Worm (Caenorhabditis elegans) whole organism, L2 larva: ENCODE results near the gene ctf-18.

Experiments
- C34F6.9 ChIP-seq: fragments of 150-350 bp; optimal IDR thresholded peaks from 2 replicates; lab custom pipeline; 2014; ENCODE audit warnings: missing biosample characterization, missing genetic modification characterization
- F13H6.1 ChIP-seq: sonication (generic microtip); optimal IDR thresholded peaks from 2 replicates; lab custom pipeline; 2016; ENCODE audit warnings: missing genetic modification characterization, missing compliant biosample characterization
- R02D3.7 ChIP-seq: fragments of 150-350 bp; optimal IDR thresholded peaks from 2 replicates; lab custom pipeline; 2014; ENCODE audit warnings: missing biosample characterization, missing genetic modification characterization
- Y55F3AM.14 ChIP-seq: fragments of 200-800 bp; sonication (Bioruptor generic); optimal IDR thresholded peaks from 2 replicates; lab custom pipeline; 2018; ENCODE audit warnings: mild to moderate bottlenecking, missing genetic modification characterization, missing compliant biosample characterization
- ZK546.5 ChIP-seq: sonication (generic microtip); optimal IDR thresholded peaks from 2 replicates; lab custom pipeline; 2017; ENCODE audit warnings: missing biosample characterization, missing genetic modification characterization
- alr-1 ChIP-seq: fragments of 150-350 bp; optimal IDR thresholded peaks from 2 replicates; lab custom pipeline; 2014; ENCODE audit warnings: missing biosample characterization, missing genetic modification characterization
- aly-2 ChIP-seq: fragments of 150-350 bp; optimal IDR thresholded peaks from 2 replicates; lab custom pipeline; 2014; ENCODE audit warnings: missing biosample characterization, missing genetic modification characterization
- blmp-1 ChIP-seq: sonication (generic microtip); optimal IDR thresholded peaks from 2 replicates; lab custom pipeline; 2017; ENCODE audit warnings: missing genetic modification characterization, mild to moderate bottlenecking, missing compliant biosample characterization, antibody characterized with exemption, moderate library complexity; ENCODE audit not compliant: insufficient read depth
- ceh-16 ChIP-seq: fragments of 150-350 bp; optimal IDR thresholded peaks from 2 replicates; lab custom pipeline; 2014; ENCODE audit warnings: missing biosample characterization, missing genetic modification characterization
- ceh-82 ChIP-seq: fragments of 150-350 bp; optimal IDR thresholded peaks from 2 replicates; lab custom pipeline; 2014; ENCODE audit warnings: missing biosample characterization, missing genetic modification characterization
- crh-2 ChIP-seq: sonication (generic microtip); optimal IDR thresholded peaks from 2 replicates; lab custom pipeline; 2017; ENCODE audit warnings: missing biosample characterization, missing genetic modification characterization
- dmd-4 ChIP-seq: sonication (generic microtip); optimal IDR thresholded peaks from 2 replicates; lab custom pipeline; 2017; ENCODE audit warnings: missing biosample characterization, missing genetic modification characterization
- egl-27 ChIP-seq: sonication (generic microtip); optimal IDR thresholded peaks from 3 replicates; lab custom pipeline; 2017; ENCODE audit warnings: missing biosample characterization, missing genetic modification reagents, missing genetic modification characterization
- elt-1 ChIP-seq: fragments of 150-350 bp; optimal IDR thresholded peaks from 2 replicates; lab custom pipeline; 2014; ENCODE audit warnings: missing biosample characterization, missing genetic modification characterization
- elt-3 ChIP-seq: sonication (generic microtip); optimal IDR thresholded peaks from 2 replicates; lab custom pipeline; 2017; ENCODE audit warnings: missing biosample characterization, missing genetic modification characterization
- fos-1 ChIP-seq: fragments of 150-350 bp; optimal IDR thresholded peaks from 2 replicates; lab custom pipeline; 2014; ENCODE audit warnings: missing biosample characterization, missing genetic modification characterization
- gmeb-1 ChIP-seq: fragments of 150-350 bp; optimal IDR thresholded peaks from 2 replicates; lab custom pipeline; 2014; ENCODE audit warnings: missing biosample characterization, missing genetic modification characterization
- lin-11 ChIP-seq: fragments of 150-350 bp; sonication (generic microtip); optimal IDR thresholded peaks from 2 replicates; lab custom pipeline; 2014; ENCODE audit warnings: missing biosample characterization, missing genetic modification characterization, inconsistent platforms, mixed read lengths
- lin-13 ChIP-seq: fragments of 150-350 bp; optimal IDR thresholded peaks from 2 replicates; lab custom pipeline; 2014; ENCODE audit warnings: missing biosample characterization, missing genetic modification reagents, missing genetic modification characterization
- lin-39 ChIP-seq: fragments of 150-350 bp; optimal IDR thresholded peaks from 2 replicates; lab custom pipeline; 2014; ENCODE audit warnings: missing biosample characterization, missing genetic modification reagents, missing genetic modification characterization
- lsy-2 ChIP-seq, 2 experiments: fragments of 150-350 bp in 1 of 2; sonication (generic microtip) in 1 of 2; optimal IDR thresholded peaks; 2 replicates each; lab custom pipeline; 2014 to 2017; ENCODE audit warnings: missing biosample characterization in 2 of 2, missing genetic modification characterization in 2 of 2
- mab-5 ChIP-seq: fragments of 150-350 bp; optimal IDR thresholded peaks from 2 replicates; lab custom pipeline; 2014; ENCODE audit warnings: missing biosample characterization, missing genetic modification characterization
- mdl-1 ChIP-seq, 2 experiments: fragments of 150-350 bp in 1 of 2; sonication (generic microtip) in 1 of 2; optimal IDR thresholded peaks; 2 replicates each; lab custom pipeline; 2017; ENCODE audit warnings: missing biosample characterization in 2 of 2, missing genetic modification characterization in 2 of 2
- nhr-10 ChIP-seq: sonication (generic microtip); optimal IDR thresholded peaks from 2 replicates; lab custom pipeline; 2017; ENCODE audit warnings: missing biosample characterization, missing genetic modification characterization
- nhr-11 ChIP-seq: fragments of 150-350 bp; optimal IDR thresholded peaks from 2 replicates; lab custom pipeline; 2014; ENCODE audit warnings: missing biosample characterization, missing genetic modification characterization
- nhr-12 ChIP-seq: fragments of 150-350 bp; optimal IDR thresholded peaks from 2 replicates; lab custom pipeline; 2014; ENCODE audit warnings: missing biosample characterization, missing genetic modification characterization
- nhr-129 ChIP-seq: fragments of 150-350 bp; optimal IDR thresholded peaks from 2 replicates; lab custom pipeline; 2014; ENCODE audit warnings: missing biosample characterization, missing genetic modification characterization
- nhr-237 ChIP-seq: fragments of 150-350 bp; optimal IDR thresholded peaks from 2 replicates; lab custom pipeline; 2014; ENCODE audit warnings: missing biosample characterization, missing genetic modification characterization
- nhr-25 ChIP-seq: fragments of 150-350 bp; sonication (generic microtip); optimal IDR thresholded peaks from 3 replicates; lab custom pipeline; 2014; ENCODE audit warnings: missing biosample characterization, missing genetic modification characterization
- nhr-6 ChIP-seq: fragments of 150-350 bp; optimal IDR thresholded peaks from 2 replicates; lab custom pipeline; 2014; ENCODE audit warnings: missing biosample characterization, missing genetic modification characterization
- peb-1 ChIP-seq: fragments of 150-350 bp; optimal IDR thresholded peaks from 2 replicates; lab custom pipeline; 2014; ENCODE audit warnings: missing biosample characterization, missing genetic modification characterization
- sem-4 ChIP-seq: fragments of 150-350 bp; optimal IDR thresholded peaks from 2 replicates; lab custom pipeline; 2014; ENCODE audit warnings: missing biosample characterization, missing genetic modification reagents, missing genetic modification characterization
- skn-1 ChIP-seq: sonication (generic microtip); optimal IDR thresholded peaks from 2 replicates; lab custom pipeline; 2017; ENCODE audit warnings: missing biosample characterization, missing genetic modification characterization
- sma-9 ChIP-seq, 2 experiments: fragments of 150-350 bp in 1 of 2; sonication (generic microtip) in 1 of 2; optimal IDR thresholded peaks; 2 replicates each; lab custom pipeline; 2014 to 2016; ENCODE audit warnings: missing genetic modification characterization in 2 of 2, mild to moderate bottlenecking in 1 of 2, missing biosample characterization in 1 of 2, missing compliant biosample characterization in 1 of 2, missing genetic modification reagents in 1 of 2, moderate library complexity in 1 of 2
- snpc-4 ChIP-seq: fragments of 150-350 bp; optimal IDR thresholded peaks from 2 replicates; lab custom pipeline; 2014; ENCODE audit warnings: missing biosample characterization, missing genetic modification characterization
- unc-39 ChIP-seq: fragments of 150-350 bp; optimal IDR thresholded peaks from 2 replicates; lab custom pipeline; 2014; ENCODE audit warnings: missing biosample characterization, missing genetic modification characterization
- unc-55 ChIP-seq: fragments of 150-350 bp; sonication (generic microtip); optimal IDR thresholded peaks from 3 replicates; lab custom pipeline; 2014; ENCODE audit warnings: missing biosample characterization, missing genetic modification reagents, missing genetic modification characterization
- unc-62 ChIP-seq: fragments of 150-350 bp; optimal IDR thresholded peaks from 2 replicates; lab custom pipeline; 2014; ENCODE audit warnings: missing biosample characterization, missing genetic modification reagents, missing genetic modification characterization
- zag-1 ChIP-seq: fragments of 150-350 bp; optimal IDR thresholded peaks from 2 replicates; lab custom pipeline; 2014; ENCODE audit warnings: missing biosample characterization, missing genetic modification characterization
- ztf-1 ChIP-seq: fragments of 200-800 bp; sonication (Bioruptor generic); conservative IDR thresholded peaks from 2 replicates; pipeline ENCODE4 v1.3.6; 2022; ENCODE audit warnings: missing genetic modification characterization, missing compliant biosample characterization
- ztf-11 ChIP-seq: sonication (generic microtip); optimal IDR thresholded peaks from 2 replicates; lab custom pipeline; 2017; ENCODE audit warnings: missing biosample characterization, missing genetic modification characterization
- ztf-4 ChIP-seq: fragments of 150-350 bp; optimal IDR thresholded peaks from 2 replicates; lab custom pipeline; 2014; ENCODE audit warnings: missing biosample characterization, missing genetic modification characterization

ctf-18 gene

DNA sequence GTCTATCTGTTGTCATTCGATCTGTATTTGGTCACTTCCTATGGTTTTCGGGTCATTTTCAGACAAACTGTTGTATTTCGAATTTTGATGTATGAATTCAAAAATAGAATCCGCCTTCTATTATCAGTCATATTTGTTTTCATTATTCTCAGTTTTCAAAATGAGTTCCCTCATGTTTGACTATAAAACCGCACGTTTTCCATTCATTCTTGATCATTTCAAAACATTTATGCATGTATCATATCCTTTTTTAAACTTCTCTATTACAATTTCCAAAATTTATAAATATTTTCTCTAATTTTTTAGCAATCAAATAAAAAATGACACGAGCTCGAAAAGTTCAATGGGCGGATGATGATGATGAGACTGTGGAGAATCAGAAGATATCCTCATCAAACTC, 11.4 kb upstream of the ctf-18 start, which contains the start of gene K08F4.12:
Gene K08F4.12, plus strand, starts transcription at position 301 of the 400 bp plus-strand sequence.
- TF ChIP-seq ztf-4 (no peak), gmeb-1 (tag; lab: Kevin White, UChicago) (no peak), nhr-237 (tag; lab: Kevin White, UChicago) (no peak), elt-3 (tag; lab: Kevin White, UChicago) (no peak), ZK546.5 (tag; lab: Kevin White, UChicago) (no peak), zag-1 (tag; lab: Kevin White, UChicago) (no peak), nhr-10 (no peak), C34F6.9 (no peak), sem-4 (tag; lab: Kevin White, UChicago) (no peak), R02D3.7 (no peak), ztf-11 (no peak), skn-1 (no peak), Y55F3AM.14 (GFP tag; lab: Kevin White, UChicago) (no peak)

- no peak for TF ChIP-seq nhr-237 (tag; lab: Kevin White, UChicago)
- TF ChIP-seq ceh-16 (tag; lab: Kevin White, UChicago): no peak
- no peak for TF ChIP-seq nhr-12 (tag; lab: Kevin White, UChicago)
- TF ChIP-seq fos-1 (tag; lab: Kevin White, UChicago): no peak
- TF ChIP-seq unc-55 (GFP tag; lab: Kevin White, UChicago): no peak
Observed at ce11 chrIV:10135817-10136216, 9.4 kb upstream of the ctf-18 start, which contains the start of gene K08F4.5. Gene K08F4.5 (minus strand): TSS chrIV:10135917.

ce11 chrIV:10129957-10130356, 3.5 kb upstream of the ctf-18 start, which contains the start of gene glt-3:
Gene glt-3 (plus strand): TSS chrIV:10130257.
- no peak for TF ChIP-seq elt-1 (tag; lab: Kevin White, UChicago)
- TF ChIP-seq sma-9 (GFP tag; optimal IDR thresholded peaks at IDR 0.05; lab: Kevin White, UChicago): no peak
- no peak for TF ChIP-seq sma-9 (tag; optimal IDR thresholded peaks at IDR 0.05; lab: Kevin White, UChicago)
- no peak for TF ChIP-seq aly-2 (tag; lab: Kevin White, UChicago)
- no peak for TF ChIP-seq lin-39 (tag; lab: Kevin White, UChicago)
- TF ChIP-seq peb-1 (tag; lab: Kevin White, UChicago): no peak
- no peak for TF ChIP-seq blmp-1 (tag; lab: Kevin White, UChicago)
- TF ChIP-seq egl-27: no peak
- TF ChIP-seq ztf-4: no peak
- no peak for TF ChIP-seq unc-39
- no peak for TF ChIP-seq C34F6.9
- TF ChIP-seq mab-5 (tag; lab: Kevin White, UChicago): no peak
- TF ChIP-seq Y55F3AM.14 (GFP tag; lab: Kevin White, UChicago): no peak
- no peak for TF ChIP-seq lsy-2 (tag; optimal IDR thresholded peaks at IDR 0.05; lab: Kevin White, UChicago)
- TF ChIP-seq dmd-4 (tag; lab: Kevin White, UChicago): no peak
- TF ChIP-seq unc-62 (GFP tag; lab: Kevin White, UChicago): no peak
- no peak for TF ChIP-seq ceh-82
- TF ChIP-seq gmeb-1 (tag; lab: Kevin White, UChicago): no peak
- TF ChIP-seq nhr-6 (tag; lab: Kevin White, UChicago): no peak

DNA sequence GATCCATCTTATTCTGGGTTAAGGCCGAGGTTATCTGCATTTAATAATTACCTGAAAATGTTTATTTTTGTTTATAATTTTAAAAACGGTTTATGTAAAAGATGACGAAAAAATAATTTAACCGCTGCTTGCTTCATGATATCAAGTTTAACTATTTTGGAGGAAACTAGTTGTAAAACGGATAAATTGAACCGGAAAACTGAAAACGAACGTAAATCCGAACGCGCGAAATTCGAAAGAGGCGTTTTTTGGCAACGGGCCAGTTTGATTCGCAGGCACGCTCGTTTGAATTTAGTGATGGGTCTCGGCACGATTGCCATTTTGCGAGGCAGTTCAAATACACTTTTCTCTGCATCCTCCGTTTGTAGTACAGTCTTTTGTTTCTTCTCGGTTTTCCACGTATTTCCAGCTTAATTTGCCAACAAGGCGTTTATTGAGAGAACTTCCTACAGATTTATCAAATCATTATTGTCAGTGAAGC, 2.5 kb upstream of the ctf-18 start, which contains the start of the genes gtbp-1 and K08F4.3:
Gene gtbp-1, minus strand, starts transcription at position 51 of the 481 bp plus-strand sequence.
Gene K08F4.3, plus strand, starts transcription at position 352 of the 481 bp plus-strand sequence.
- no peak for TF ChIP-seq nhr-25 (tag; lab: Kevin White, UChicago)
- TF ChIP-seq snpc-4 (tag; lab: Kevin White, UChicago): peak; percentile 10
- no peak for TF ChIP-seq elt-1 (tag; lab: Kevin White, UChicago)
- TF ChIP-seq mab-5 (tag; lab: Kevin White, UChicago): no peak
- no peak for TF ChIP-seq ceh-82
- no peak for TF ChIP-seq nhr-11 (tag; lab: Kevin White, UChicago)
- peak; percentile 16 to 90 for TF ChIP-seq lsy-2 (tag; optimal IDR thresholded peaks at IDR 0.05; lab: Kevin White, UChicago)
- peak; percentile 20 for TF ChIP-seq zag-1 (tag; lab: Kevin White, UChicago)
- no peak for TF ChIP-seq aly-2 (tag; lab: Kevin White, UChicago)
- no peak for TF ChIP-seq egl-27
- TF ChIP-seq ztf-1 (GFP tag; lab: Robert Waterston, UW): no peak
- no peak for TF ChIP-seq unc-39
- TF ChIP-seq ceh-16 (tag; lab: Kevin White, UChicago): no peak
- TF ChIP-seq nhr-12 (tag; lab: Kevin White, UChicago): no peak
- peak; percentile 94 for TF ChIP-seq unc-55 (GFP tag; lab: Kevin White, UChicago)
- TF ChIP-seq crh-2 (tag; lab: Kevin White, UChicago): peak; percentile 94
- TF ChIP-seq nhr-6 (tag; lab: Kevin White, UChicago): no peak
- TF ChIP-seq nhr-129: peak; percentile 90
- TF ChIP-seq blmp-1 (tag; lab: Kevin White, UChicago): no peak
- no peak for TF ChIP-seq unc-62 (GFP tag; lab: Kevin White, UChicago)
- TF ChIP-seq F13H6.1 (tag; lab: Kevin White, UChicago): peak; percentile 52
- no peak for TF ChIP-seq alr-1 (tag; lab: Kevin White, UChicago)
- TF ChIP-seq lin-13 (GFP tag; lab: Kevin White, UChicago): peak; percentile 63
- peak; percentile 22 for TF ChIP-seq sem-4 (tag; lab: Kevin White, UChicago)
- TF ChIP-seq lin-39 (tag; lab: Kevin White, UChicago): no peak
- TF ChIP-seq nhr-237 (tag; lab: Kevin White, UChicago): no peak
- TF ChIP-seq lin-11 (tag; lab: Kevin White, UChicago): peak; percentile 84
- TF ChIP-seq elt-3 (tag; lab: Kevin White, UChicago): no peak
- TF ChIP-seq fos-1 (tag; lab: Kevin White, UChicago): no peak
- peak; percentile 90 for TF ChIP-seq gmeb-1 (tag; lab: Kevin White, UChicago)
- TF ChIP-seq R02D3.7: no peak
- TF ChIP-seq sma-9 (GFP tag; optimal IDR thresholded peaks at IDR 0.05; lab: Kevin White, UChicago): peak; percentile 39
- no peak for TF ChIP-seq sma-9 (tag; optimal IDR thresholded peaks at IDR 0.05; lab: Kevin White, UChicago)
- peak; percentile 86 for TF ChIP-seq C34F6.9
- TF ChIP-seq ZK546.5 (tag; lab: Kevin White, UChicago): peak; percentile 80
- TF ChIP-seq mdl-1 (tag; optimal IDR thresholded peaks at IDR 0.05; lab: Kevin White, UChicago): no peak
- no peak for TF ChIP-seq dmd-4 (tag; lab: Kevin White, UChicago)
- no peak for TF ChIP-seq Y55F3AM.14 (GFP tag; lab: Kevin White, UChicago)
